Fruit fly (Drosophila melanogaster) whole organism, pupa: ENCODE data around the gene CG43897.

Experiments
- CG10348 ChIP-seq: fragments of 200-800 bp; sonication (Bioruptor generic); IDR thresholded peaks from 2 replicates; pipeline ENCODE4 v1.3.6; 2022; ENCODE audit warnings: missing biosample characterization, missing genetic modification characterization
- CG12605 ChIP-seq: fragments of 200-800 bp; sonication (Bioruptor generic); IDR thresholded peaks from 2 replicates; pipeline ENCODE4 v1.3.6; 2022; ENCODE audit warnings: missing biosample characterization, missing genetic modification characterization
- CG13204 ChIP-seq: fragments of 200-800 bp; sonication (Bioruptor generic); optimal IDR thresholded peaks from 2 replicates; lab custom pipeline; 2018; ENCODE audit warnings: missing biosample characterization, mild to moderate bottlenecking, missing genetic modification characterization, moderate library complexity
- CG14655 ChIP-seq: fragments of 200-800 bp; sonication (Bioruptor generic); optimal IDR thresholded peaks from 3 replicates; lab custom pipeline; 2017; ENCODE audit warnings: mild to moderate bottlenecking, missing biosample characterization, missing genetic modification reagents, missing genetic modification characterization
- CG15710 ChIP-seq: fragments of 200-800 bp; sonication (Bioruptor generic); optimal IDR thresholded peaks from 2 replicates; lab custom pipeline; 2018; ENCODE audit warnings: missing biosample characterization, mild to moderate bottlenecking, missing genetic modification characterization, moderate library complexity
- CG17806 ChIP-seq: fragments of 200-800 bp; sonication (Bioruptor generic); optimal IDR thresholded peaks from 2 replicates; lab custom pipeline; 2018; ENCODE audit warnings: missing biosample characterization, mild to moderate bottlenecking, missing genetic modification characterization, moderate library complexity
- CG32121 ChIP-seq: fragments of 200-800 bp; sonication (Bioruptor generic); IDR thresholded peaks from 2 replicates; pipeline ENCODE4 v1.3.6; 2022; ENCODE audit warnings: missing biosample characterization, missing genetic modification characterization
- CG34367 ChIP-seq: fragments of 200-800 bp; sonication (Bioruptor generic); optimal IDR thresholded peaks from 2 replicates; lab custom pipeline; 2018; ENCODE audit warnings: missing biosample characterization, mild to moderate bottlenecking, missing genetic modification characterization
- CG4496 ChIP-seq: fragments of 200-800 bp; sonication (Bioruptor generic); IDR thresholded peaks from 3 replicates; pipeline ENCODE4 v1.3.6; 2022; ENCODE audit warnings: missing biosample characterization, missing genetic modification characterization
- CG8159 ChIP-seq: fragments of 200-800 bp; sonication (Bioruptor generic); optimal IDR thresholded peaks from 3 replicates; lab custom pipeline; 2018; ENCODE audit warnings: missing biosample characterization, mild to moderate bottlenecking, missing genetic modification characterization, moderate library complexity
- CG8301 ChIP-seq: fragments of 200-800 bp; sonication (Bioruptor generic); optimal IDR thresholded peaks from 2 replicates; lab custom pipeline; 2018; ENCODE audit warnings: missing biosample characterization, mild to moderate bottlenecking, missing genetic modification characterization
- CG9948 ChIP-seq: fragments of 200-800 bp; sonication (Bioruptor generic); optimal IDR thresholded peaks from 2 replicates; lab custom pipeline; 2018; ENCODE audit warnings: missing biosample characterization, mild to moderate bottlenecking, missing genetic modification characterization, moderate library complexity
- D1 ChIP-seq: fragments of 200-800 bp; sonication (Bioruptor generic); optimal IDR thresholded peaks from 2 replicates; lab custom pipeline; 2018; ENCODE audit warnings: missing biosample characterization, mild to moderate bottlenecking, missing genetic modification characterization, moderate library complexity
- EcR ChIP-seq: fragments of 200-800 bp; sonication (Bioruptor generic); optimal IDR thresholded peaks from 3 replicates; lab custom pipeline; 2019; ENCODE audit warnings: missing biosample characterization, missing genetic modification characterization, mild to moderate bottlenecking, moderate library complexity, missing genetic modification reagents
- Ets98B ChIP-seq: fragments of 200-800 bp; sonication (Bioruptor generic); IDR thresholded peaks from 2 replicates; pipeline ENCODE4 v1.3.6; 2022; ENCODE audit warnings: missing biosample characterization, missing genetic modification characterization
- Pif1A ChIP-seq: fragments of 200-800 bp; sonication (Bioruptor generic); optimal IDR thresholded peaks from 3 replicates; lab custom pipeline; 2016; ENCODE audit warnings: missing biosample characterization, missing genetic modification characterization
- Pif1B ChIP-seq: fragments of 200-800 bp; sonication (Bioruptor generic); optimal IDR thresholded peaks from 3 replicates; lab custom pipeline; 2016; ENCODE audit warnings: missing biosample characterization, missing genetic modification characterization
- Snoo ChIP-seq: fragments of 200-800 bp; sonication (Bioruptor generic); optimal IDR thresholded peaks from 3 replicates; lab custom pipeline; 2017; ENCODE audit warnings: missing biosample characterization, mild to moderate bottlenecking, missing genetic modification characterization, inconsistent platforms
- fd96Ca ChIP-seq: fragments of 200-800 bp; sonication (Bioruptor generic); IDR thresholded peaks from 3 replicates; pipeline ENCODE4 v1.3.6; 2022; ENCODE audit warnings: missing biosample characterization, missing genetic modification characterization
- gl ChIP-seq: fragments of 200-800 bp; sonication (Bioruptor generic); optimal IDR thresholded peaks from 2 replicates; lab custom pipeline; 2018; ENCODE audit warnings: missing biosample characterization, mild to moderate bottlenecking, missing genetic modification characterization
- rn ChIP-seq: fragments of 200-800 bp; sonication (Bioruptor generic); IDR thresholded peaks from 2 replicates; pipeline ENCODE4 v1.3.6; 2022; ENCODE audit warnings: missing biosample characterization, missing genetic modification characterization

Gene CG43897

DNA sequence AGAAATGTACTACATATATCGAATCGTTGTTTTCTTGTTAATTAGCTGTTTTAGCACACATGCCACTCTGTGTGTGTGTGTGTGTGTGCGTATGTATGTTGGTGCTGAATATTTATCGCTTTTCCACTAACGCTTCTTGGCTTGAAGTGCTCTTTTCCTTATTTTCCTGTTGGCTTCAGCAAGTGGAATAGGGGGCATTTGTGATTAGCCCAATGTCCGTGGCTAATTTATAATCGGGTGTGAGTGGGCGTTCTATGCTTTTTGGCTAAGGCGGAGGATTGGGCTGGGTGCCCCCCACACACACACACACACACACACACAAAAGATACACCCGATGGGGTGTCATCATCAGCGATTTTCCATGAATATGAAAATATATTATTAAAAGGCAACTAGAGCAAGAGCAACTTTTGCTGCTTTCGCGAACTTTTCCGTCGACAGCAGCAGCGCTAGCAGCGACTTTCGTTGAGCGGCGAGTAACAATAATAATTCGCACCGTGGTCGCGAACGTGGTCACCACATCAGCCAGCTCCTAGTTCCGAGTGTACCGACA is at the start of gene CG43897:
Gene CG43897, plus strand, starts transcription at position 503 of the 553 bp plus-strand sequence.
- TF ChIP-seq CG14655 = no peak
- no peak for TF ChIP-seq CG13204 (GFP tag; lab: Kevin White, UChicago)
- TF ChIP-seq CG17806 (tag; lab: Kevin White, UChicago) = no peak
- TF ChIP-seq Snoo (tag; lab: Kevin White, UChicago) = no peak
- no peak for TF ChIP-seq fd96Ca (GFP tag; lab: Robert Waterston, UW)
- no peak for TF ChIP-seq CG15710
- no peak for TF ChIP-seq CG9948 (tag; lab: Kevin White, UChicago)
- TF ChIP-seq rn = no peak
- no peak for TF ChIP-seq CG34367
- no peak for TF ChIP-seq CG8159 (tag; lab: Kevin White, UChicago)
- TF ChIP-seq Ets98B = no peak
- TF ChIP-seq gl (tag; lab: Kevin White, UChicago) = no peak
- no peak for TF ChIP-seq CG4496 (GFP tag; lab: Robert Waterston, UW)
- no peak for TF ChIP-seq Pif1A (GFP tag; lab: Kevin White, UChicago)
- no peak for TF ChIP-seq CG10348 (GFP tag; lab: Robert Waterston, UW)
- TF ChIP-seq CG12605 (GFP tag; lab: Robert Waterston, UW) = no peak
- no peak for TF ChIP-seq D1 (tag; lab: Kevin White, UChicago)
- TF ChIP-seq, all 21 proteins: peak for 0

DNA sequence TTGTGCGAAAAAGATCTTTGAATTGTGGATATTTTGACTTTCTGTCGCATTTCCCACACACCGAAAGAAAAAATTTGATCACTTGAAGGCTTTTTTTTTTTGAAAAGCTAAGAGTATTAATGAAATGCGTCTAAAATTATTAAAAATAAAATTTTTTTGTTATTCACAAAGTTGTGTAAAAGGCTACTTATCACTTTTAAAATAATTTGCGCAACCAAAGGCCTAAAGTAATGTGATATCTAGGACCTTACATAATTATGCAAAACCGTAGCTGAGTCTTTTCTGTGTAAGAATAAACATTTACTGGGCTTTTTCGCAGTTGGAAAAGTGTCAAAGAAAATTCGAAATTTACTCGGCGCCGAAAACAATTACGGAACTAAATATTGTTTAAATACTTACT is 49.3 kb upstream of the CG43897 start:
- TF ChIP-seq CG15710 = no peak
- TF ChIP-seq CG4496 (GFP tag; lab: Robert Waterston, UW) = no peak
- TF ChIP-seq fd96Ca (GFP tag; lab: Robert Waterston, UW) = no peak
- TF ChIP-seq Pif1A (GFP tag; lab: Kevin White, UChicago) = no peak
- TF ChIP-seq EcR (GFP tag; lab: Kevin White, UChicago) = no peak
- TF ChIP-seq gl (tag; lab: Kevin White, UChicago) = no peak
- TF ChIP-seq D1 (tag; lab: Kevin White, UChicago) = no peak
- no peak for TF ChIP-seq Snoo (tag; lab: Kevin White, UChicago)
- TF ChIP-seq CG8159 (tag; lab: Kevin White, UChicago) = peak; percentile 7
- TF ChIP-seq CG12605 (GFP tag; lab: Robert Waterston, UW) = peak; percentile 7; the same call in 1 of the 2 replicates
- no peak for TF ChIP-seq Ets98B
- no peak for TF ChIP-seq CG32121 (GFP tag; lab: Robert Waterston, UW)
- no peak for TF ChIP-seq CG10348 (GFP tag; lab: Robert Waterston, UW)
- TF ChIP-seq rn = no peak
- no peak for TF ChIP-seq Pif1B (GFP tag; lab: Kevin White, UChicago)
- TF ChIP-seq CG14655 = peak; percentile 53
- peak; percentile 24 for TF ChIP-seq CG17806 (tag; lab: Kevin White, UChicago)
- TF ChIP-seq CG8301 (tag; lab: Kevin White, UChicago) = no peak
- TF ChIP-seq CG9948 (tag; lab: Kevin White, UChicago) = peak; percentile 11
- no peak for TF ChIP-seq CG34367
- TF ChIP-seq CG13204 (GFP tag; lab: Kevin White, UChicago) = no peak
- TF ChIP-seq, all 21 proteins: peak for 5

DNA sequence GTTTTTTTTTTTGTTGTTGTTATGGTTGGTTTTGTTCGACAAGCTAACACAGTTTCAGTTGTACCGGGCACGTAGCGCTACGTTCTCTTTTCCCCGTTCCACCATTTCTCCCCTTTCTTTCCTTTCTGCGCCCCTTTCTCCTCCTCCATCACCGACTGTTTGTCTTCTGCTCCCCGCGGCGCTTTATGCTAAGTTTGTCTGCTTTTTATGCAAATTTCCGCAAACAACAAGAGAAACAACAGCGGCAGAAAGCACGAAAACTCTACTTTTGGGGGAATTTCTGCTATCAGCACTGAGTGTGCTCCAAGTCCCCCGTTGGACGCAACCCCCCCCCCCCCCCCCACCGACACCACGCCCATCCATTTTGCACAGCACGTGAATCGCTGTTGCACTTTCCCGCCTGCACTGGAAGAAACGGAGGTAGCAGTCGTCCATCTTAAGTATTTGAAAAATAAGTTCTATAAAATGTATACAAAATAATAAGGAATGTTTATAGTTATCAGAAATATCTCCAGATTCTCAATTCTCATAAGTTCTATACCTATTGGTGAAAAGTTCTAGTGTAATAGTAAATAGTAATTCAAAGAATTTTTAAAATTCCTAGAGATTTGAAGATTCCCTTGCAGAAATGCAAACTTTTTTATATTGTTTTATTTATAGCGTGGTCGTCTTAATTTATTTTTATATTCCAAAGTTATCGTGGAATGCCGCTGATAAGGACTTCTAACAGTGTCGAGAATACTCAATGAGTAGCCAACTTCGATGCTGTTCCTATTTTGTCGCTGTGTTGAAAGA is 48.5 kb upstream of the CG43897 start:
- TF ChIP-seq CG15710 (peak; percentile 25), CG32121 (GFP tag; lab: Robert Waterston, UW) (no peak), CG34367 (no peak), CG8301 (tag; lab: Kevin White, UChicago) (peak; percentile 62), gl (tag; lab: Kevin White, UChicago) (no peak), Pif1B (GFP tag; lab: Kevin White, UChicago) (peak; percentile 24), CG17806 (tag; lab: Kevin White, UChicago) (peak; percentile 50), CG4496 (GFP tag; lab: Robert Waterston, UW) (peak; percentile 53; the same call in 2 of the 3 replicates), CG8159 (tag; lab: Kevin White, UChicago) (peak; percentile 48), EcR (GFP tag; lab: Kevin White, UChicago) (no peak), CG10348 (GFP tag; lab: Robert Waterston, UW) (no peak), D1 (tag; lab: Kevin White, UChicago) (no peak), fd96Ca (GFP tag; lab: Robert Waterston, UW) (peak; percentile 23; the same call in 1 of the 3 replicates), CG14655 (peak; percentile 80), rn (no peak), CG12605 (GFP tag; lab: Robert Waterston, UW) (0 out of 2 replicates have a peak, but pooled peaks have one; percentile 16), CG9948 (tag; lab: Kevin White, UChicago) (peak; percentile 30), Snoo (tag; lab: Kevin White, UChicago) (peak; percentile 13), Ets98B (no peak), Pif1A (GFP tag; lab: Kevin White, UChicago) (peak; percentile 23), CG13204 (GFP tag; lab: Kevin White, UChicago) (no peak)

DNA sequence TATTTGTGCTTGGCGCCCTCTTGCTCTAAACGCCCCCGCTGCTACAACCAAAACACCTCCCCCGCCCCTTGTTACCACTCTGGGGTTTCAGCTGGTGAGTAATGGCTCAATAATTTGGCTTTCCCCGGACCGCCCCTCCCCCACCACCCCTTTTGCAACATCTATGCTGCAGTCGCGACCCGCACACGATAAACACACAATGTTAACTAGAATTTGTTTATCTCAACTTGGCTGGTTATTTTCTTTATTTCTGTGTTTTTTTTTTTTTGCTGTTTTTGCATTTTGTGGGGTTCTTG is 48.0 kb upstream of the CG43897 start:
- no peak for TF ChIP-seq CG34367

DNA sequence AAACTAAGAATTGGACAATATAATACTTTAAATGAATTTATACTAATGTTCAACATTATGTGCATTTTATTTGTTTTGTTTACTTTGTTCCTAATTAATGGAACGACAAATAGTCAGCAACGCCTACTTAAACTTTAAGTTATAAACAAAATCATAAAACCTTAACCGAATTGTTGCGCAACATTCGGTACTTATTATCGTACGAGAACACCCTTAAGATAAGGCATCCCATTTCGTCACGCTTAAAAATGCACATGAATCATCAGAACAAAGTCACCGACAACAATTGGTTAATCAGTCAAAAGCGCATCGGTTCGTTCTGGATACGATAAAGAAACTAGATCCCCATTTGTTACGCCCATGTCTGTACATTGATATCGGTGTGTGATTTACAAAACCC is 47.3 kb upstream of the CG43897 start:
- TF ChIP-seq CG15710 (no peak), EcR (GFP tag; lab: Kevin White, UChicago) (no peak), Ets98B (no peak), fd96Ca (GFP tag; lab: Robert Waterston, UW) (no peak), CG9948 (tag; lab: Kevin White, UChicago) (no peak), CG8159 (tag; lab: Kevin White, UChicago) (no peak), CG8301 (tag; lab: Kevin White, UChicago) (no peak), Snoo (tag; lab: Kevin White, UChicago) (no peak), D1 (tag; lab: Kevin White, UChicago) (no peak), CG34367 (no peak), CG14655 (no peak)
